Worm (Caenorhabditis elegans) whole organism, young adult: ENCODE results near the gene pals-21.

ENCODE experiments used
- C06A6.2 ChIP-seq: fragments of 200-800 bp; sonication (Bioruptor generic); conservative IDR thresholded peaks from 2 replicates; pipeline ENCODE4 v1.3.6; 2022; ENCODE audit warnings: missing genetic modification characterization, missing compliant biosample characterization
- ama-1 ChIP-seq, 3 experiments: fragments of 150-350 bp in 1 of 3; sonication (generic microtip) in 2 of 3; optimal IDR thresholded peaks; 2 replicates each; lab custom pipeline; 2014 to 2018; ENCODE audit warnings: missing biosample characterization in 2 of 3, missing genetic modification characterization in 2 of 3, missing genetic modification reagents in 2 of 3
- cebp-2 ChIP-seq: fragments of 200-800 bp; sonication (Bioruptor generic); IDR thresholded peaks from 2 replicates; pipeline ENCODE4 v1.3.6; 2022; ENCODE audit warnings: missing genetic modification characterization, missing compliant biosample characterization
- nhr-90 ChIP-seq: sonication (generic microtip); optimal IDR thresholded peaks from 2 replicates; lab custom pipeline; 2016; ENCODE audit warnings: missing genotype, mild to moderate bottlenecking, missing genetic modification characterization, missing compliant biosample characterization
- sea-2 ChIP-seq: fragments of 200-800 bp; sonication (Bioruptor generic); IDR thresholded peaks from 2 replicates; pipeline ENCODE4 v1.3.6; 2022; ENCODE audit warnings: missing genetic modification characterization, missing compliant biosample characterization

ce11 chrIII:1409139-1409538 is 28.7 kb upstream of the pals-21 start, which contains the start of gene Y82E9BR.22:
- TF ChIP-seq sea-2 (GFP tag; lab: Robert Waterston, UW) (no peak), nhr-90 (tag; lab: Kevin White, UChicago) (no peak), ama-1 (optimal IDR thresholded peaks at IDR 0.05; lab: Kevin White, UChicago) (no peak), ama-1 (GFP tag; optimal IDR thresholded peaks at IDR 0.05; lab: Kevin White, UChicago) (no peak), C06A6.2 (no peak), cebp-2 (no peak)
